Fruit fly (Drosophila melanogaster) whole organism, embryonic: ENCODE data around the gene Cep135.

Source experiments
- Adf1 ChIP-seq: fragments of 200-800 bp; sonication (Bioruptor generic); IDR thresholded peaks from 2 replicates; pipeline ENCODE4 v1.3.6; 2022; ENCODE audit warnings: missing biosample characterization, missing genetic modification characterization
- Atf3 ChIP-seq: fragments of 200-800 bp; sonication (Bioruptor generic); optimal IDR thresholded peaks from 3 replicates; lab custom pipeline; 2016; ENCODE audit warnings: missing biosample characterization, missing genetic modification characterization
- CG11398 ChIP-seq: fragments of 200-800 bp; sonication (Bioruptor generic); optimal IDR thresholded peaks from 2 replicates; lab custom pipeline; 2016; ENCODE audit warnings: missing biosample characterization, missing genetic modification characterization
- CG11560 ChIP-seq: fragments of 200-800 bp; sonication (Bioruptor generic); IDR thresholded peaks from 3 replicates; pipeline ENCODE4 v1.3.6; 2022; ENCODE audit warnings: missing biosample characterization, missing genetic modification characterization
- CG12155 ChIP-seq: fragments of 200-800 bp; sonication (Bioruptor generic); optimal IDR thresholded peaks from 3 replicates; lab custom pipeline; 2016; ENCODE audit warnings: missing biosample characterization, missing genetic modification characterization
- CG14710 ChIP-seq: fragments of 200-800 bp; sonication (Bioruptor generic); optimal IDR thresholded peaks from 3 replicates; lab custom pipeline; 2019; ENCODE audit warnings: missing biosample characterization, mild to moderate bottlenecking, missing genetic modification characterization, moderate library complexity
- CG15696 ChIP-seq: fragments of 200-800 bp; sonication (Bioruptor generic); optimal IDR thresholded peaks from 2 replicates; lab custom pipeline; 2019; ENCODE audit warnings: missing biosample characterization, mild to moderate bottlenecking, missing genetic modification characterization, moderate library complexity
- CG17328 ChIP-seq: fragments of 200-800 bp; sonication (Bioruptor generic); IDR thresholded peaks from 2 replicates; pipeline ENCODE4 v1.3.6; 2022; ENCODE audit warnings: missing biosample characterization, missing genetic modification characterization
- CG2199 ChIP-seq: fragments of 200-800 bp; sonication (Bioruptor generic); IDR thresholded peaks from 3 replicates; pipeline ENCODE4 v1.3.6; 2022; ENCODE audit warnings: missing biosample characterization, missing genetic modification characterization
- CG2889 ChIP-seq: fragments of 200-800 bp; sonication (Bioruptor generic); IDR thresholded peaks from 3 replicates; pipeline ENCODE4 v1.3.6; 2022; ENCODE audit warnings: missing biosample characterization, missing genetic modification characterization
- CG32532 ChIP-seq: fragments of 200-800 bp; sonication (Bioruptor generic); IDR thresholded peaks from 2 replicates; pipeline ENCODE4 v1.3.6; 2022; ENCODE audit warnings: missing biosample characterization, missing genetic modification characterization
- CG32772 ChIP-seq: fragments of 200-800 bp; sonication (Bioruptor generic); IDR thresholded peaks from 2 replicates; pipeline ENCODE4 v1.3.6; 2022; ENCODE audit warnings: missing biosample characterization, missing genetic modification characterization
- CG34224 ChIP-seq: fragments of 200-800 bp; sonication (Bioruptor generic); IDR thresholded peaks from 3 replicates; pipeline ENCODE4 v1.3.6; 2022; ENCODE audit warnings: missing biosample characterization, missing genetic modification characterization; ENCODE audit not compliant: partially characterized antibody
- CG4360 ChIP-seq: fragments of 200-800 bp; sonication (Bioruptor generic); IDR thresholded peaks from 2 replicates; pipeline ENCODE4 v1.3.6; 2022; ENCODE audit warnings: missing biosample characterization, missing genetic modification characterization
- CG6175 ChIP-seq: fragments of 200-800 bp; sonication (Bioruptor generic); IDR thresholded peaks from 3 replicates; pipeline ENCODE4 v1.3.6; 2022; ENCODE audit warnings: missing biosample characterization, missing genetic modification characterization
- CG6683 ChIP-seq: fragments of 200-800 bp; sonication (Bioruptor generic); optimal IDR thresholded peaks from 2 replicates; lab custom pipeline; 2017; ENCODE audit warnings: missing biosample characterization, mild to moderate bottlenecking, missing genetic modification characterization, missing genetic modification reagents
- CG6689 ChIP-seq: fragments of 200-800 bp; sonication (Bioruptor generic); IDR thresholded peaks from 2 replicates; pipeline ENCODE4 v1.3.6; 2022; ENCODE audit warnings: missing biosample characterization, missing genetic modification characterization
- CG6854 ChIP-seq: fragments of 200-800 bp; sonication (Bioruptor generic); optimal IDR thresholded peaks from 3 replicates; lab custom pipeline; 2017; ENCODE audit warnings: missing biosample characterization, mild to moderate bottlenecking, missing genetic modification characterization
- Deaf1 ChIP-seq: fragments of 200-800 bp; optimal IDR thresholded peaks from 3 replicates; lab custom pipeline; 2019; ENCODE audit warnings: missing biosample characterization, mild to moderate bottlenecking, missing genetic modification characterization, moderate library complexity
- Dip2 ChIP-seq: fragments of 200-800 bp; sonication (Bioruptor generic); IDR thresholded peaks from 2 replicates; pipeline ENCODE4 v1.3.6; 2022; ENCODE audit warnings: missing biosample characterization, missing genetic modification characterization
- Doc3 ChIP-seq: fragments of 200-800 bp; sonication (Bioruptor generic); IDR thresholded peaks from 3 replicates; pipeline ENCODE4 v1.3.6; 2022; ENCODE audit warnings: missing biosample characterization, missing genetic modification characterization; ENCODE audit not compliant: partially characterized antibody
- HLHmδ ChIP-seq: fragments of 200-800 bp; sonication (Bioruptor generic); optimal IDR thresholded peaks from 2 replicates; lab custom pipeline; 2018; ENCODE audit warnings: missing biosample characterization, mild to moderate bottlenecking, missing genetic modification characterization, moderate library complexity
- MTF-1 ChIP-seq: fragments of 200-800 bp; sonication (Bioruptor generic); optimal IDR thresholded peaks from 2 replicates; lab custom pipeline; 2018; ENCODE audit warnings: missing biosample characterization, mild to moderate bottlenecking, missing genetic modification characterization, borderline replicate concordance
- Max ChIP-seq: fragments of 200-800 bp; sonication (Bioruptor generic); optimal IDR thresholded peaks from 2 replicates; lab custom pipeline; 2016; ENCODE audit warnings: missing biosample characterization, mild to moderate bottlenecking, missing genetic modification characterization
- Med ChIP-seq: fragments of 200-800 bp; sonication (Bioruptor generic); peaks from one replicate; lab custom pipeline; 2016; ENCODE audit warnings: missing biosample characterization, missing genetic modification characterization, mild to moderate bottlenecking, inconsistent platforms, moderate library complexity
- Poxn ChIP-seq: fragments of 200-800 bp; sonication (Bioruptor generic); IDR thresholded peaks from 2 replicates; pipeline ENCODE4 v1.3.6; 2022; ENCODE audit warnings: missing biosample characterization, missing genetic modification characterization
- Xrp1 ChIP-seq: fragments of 200-800 bp; sonication (Bioruptor generic); IDR thresholded peaks from 2 replicates; pipeline ENCODE4 v1.3.6; 2022; ENCODE audit warnings: missing biosample characterization, missing genetic modification characterization
- abd-A ChIP-seq: fragments of 200-800 bp; sonication (Bioruptor generic); optimal IDR thresholded peaks from 3 replicates; lab custom pipeline; 2019; ENCODE audit warnings: missing biosample characterization, mild to moderate bottlenecking, missing genetic modification characterization, moderate library complexity
- bbx ChIP-seq: fragments of 200-800 bp; sonication (Bioruptor generic); IDR thresholded peaks from 2 replicates; pipeline ENCODE4 v1.3.6; 2022; ENCODE audit warnings: missing biosample characterization, missing genetic modification characterization; ENCODE audit not compliant: partially characterized antibody
- bowl ChIP-seq: fragments of 200-800 bp; sonication (Bioruptor generic); IDR thresholded peaks from 2 replicates; pipeline ENCODE4 v1.3.6; 2022; ENCODE audit warnings: missing biosample characterization, missing genetic modification characterization
- cg ChIP-seq: fragments of 200-800 bp; sonication (Bioruptor generic); optimal IDR thresholded peaks from 3 replicates; lab custom pipeline; 2019; ENCODE audit warnings: missing biosample characterization, mild to moderate bottlenecking, missing genetic modification characterization, moderate library complexity
- chinmo ChIP-seq: fragments of 200-800 bp; sonication (Bioruptor generic); IDR thresholded peaks from 4 replicates; pipeline ENCODE4 v1.3.6; 2022; ENCODE audit warnings: missing biosample characterization, missing genetic modification characterization; ENCODE audit not compliant: partially characterized antibody
- croc ChIP-seq: fragments of 200-800 bp; sonication (Bioruptor generic); conservative IDR thresholded peaks from 3 replicates; pipeline ENCODE4 v1.3.6; 2022; ENCODE audit warnings: missing biosample characterization, missing genetic modification characterization
- crol ChIP-seq: fragments of 200-800 bp; sonication (Bioruptor generic); IDR thresholded peaks from 2 replicates; pipeline ENCODE4 v1.3.6; 2022; ENCODE audit warnings: missing biosample characterization, missing genetic modification characterization
- da ChIP-seq: fragments of 200-800 bp; sonication (Bioruptor generic); optimal IDR thresholded peaks from 2 replicates; lab custom pipeline; 2016; ENCODE audit warnings: missing biosample characterization, missing genetic modification characterization
- ems ChIP-seq: fragments of 200-800 bp; sonication (Bioruptor generic); optimal IDR thresholded peaks from 3 replicates; lab custom pipeline; 2016; ENCODE audit warnings: missing biosample characterization, missing genetic modification characterization
- exex ChIP-seq: fragments of 200-800 bp; sonication (Bioruptor generic); optimal IDR thresholded peaks from 4 replicates; lab custom pipeline; 2018; ENCODE audit warnings: missing biosample characterization, mild to moderate bottlenecking, missing genetic modification characterization, moderate library complexity
- h ChIP-seq: fragments of >200 bp; optimal IDR thresholded peaks from 2 replicates; lab custom pipeline; 2017
- ham ChIP-seq: fragments of 200-800 bp; sonication (Bioruptor generic); IDR thresholded peaks from 2 replicates; pipeline ENCODE4 v1.3.6; 2022; ENCODE audit warnings: missing biosample characterization, missing genetic modification characterization
- inv ChIP-seq: fragments of 200-800 bp; sonication (Bioruptor generic); IDR thresholded peaks from 2 replicates; pipeline ENCODE4 v1.3.6; 2022; ENCODE audit warnings: missing biosample characterization, missing genetic modification characterization; ENCODE audit not compliant: partially characterized antibody
- lmd ChIP-seq: fragments of 200-800 bp; sonication (Bioruptor generic); IDR thresholded peaks from 2 replicates; pipeline ENCODE4 v1.3.6; 2022; ENCODE audit warnings: missing biosample characterization, missing genetic modification characterization
- lola ChIP-seq, 3 experiments: fragments of >200 bp in 2 of 3; fragments of 200-800 bp in 1 of 3; sonication (Bioruptor generic) in 1 of 3; optimal IDR thresholded peaks; 2 replicates each; lab custom pipeline; 2017 to 2019; ENCODE audit warnings: missing biosample characterization in 3 of 3, missing genetic modification characterization in 3 of 3, mild to moderate bottlenecking in 1 of 3, moderate library complexity in 1 of 3
- mld ChIP-seq: fragments of 200-800 bp; sonication (Bioruptor generic); IDR thresholded peaks from 3 replicates; pipeline ENCODE4 v1.3.6; 2022; ENCODE audit warnings: missing biosample characterization, missing genetic modification characterization; ENCODE audit not compliant: partially characterized antibody
- pnt ChIP-seq: fragments of 200-800 bp; sonication (Bioruptor generic); optimal IDR thresholded peaks from 3 replicates; lab custom pipeline; 2016; ENCODE audit warnings: missing biosample characterization, missing genetic modification characterization
- sd ChIP-seq: fragments of 200-800 bp; sonication (Bioruptor generic); optimal IDR thresholded peaks from 3 replicates; lab custom pipeline; 2018; ENCODE audit warnings: missing biosample characterization, mild to moderate bottlenecking, missing genetic modification characterization, moderate library complexity
- unc-4 ChIP-seq: fragments of 200-800 bp; sonication (Bioruptor generic); IDR thresholded peaks from 2 replicates; pipeline ENCODE4 v1.3.6; 2022; ENCODE audit warnings: missing biosample characterization, missing genetic modification characterization; ENCODE audit not compliant: partially characterized antibody

Gene Cep135

dm6 chr3L:15107158-15107775 lies 9.3 kb upstream of the Cep135 start:
- TF ChIP-seq CG11560 (tag; lab: Robert Waterston, UW): no peak
- peak; percentile 62; the same call in 1 of the 4 replicates for TF ChIP-seq chinmo (GFP tag; lab: Robert Waterston, UW)
- TF ChIP-seq Adf1 (GFP tag; lab: Robert Waterston, UW): peak; percentile 62; the same call in 1 of the 2 replicates
- TF ChIP-seq CG6854: peak; percentile 69
- no peak for TF ChIP-seq Dip2 (GFP tag; lab: Robert Waterston, UW)
- TF ChIP-seq bowl (GFP tag; lab: Robert Waterston, UW): 0 out of 2 replicates have a peak, but pooled peaks have one; percentile 6
- TF ChIP-seq bbx (GFP tag; lab: Robert Waterston, UW): peak; percentile 46; the same call in 1 of the 2 replicates
- peak; percentile 12; the same call in 1 of the 3 replicates for TF ChIP-seq CG34224
- TF ChIP-seq croc (GFP tag; lab: Robert Waterston, UW): no peak
- TF ChIP-seq Med (GFP tag; lab: Kevin White, UChicago): peak; percentile 50
- TF ChIP-seq ham (GFP tag; lab: Robert Waterston, UW): no peak
- peak; percentile 54 for TF ChIP-seq cg (GFP tag; lab: Kevin White, UChicago)
- TF ChIP-seq CG2889 (GFP tag; lab: Robert Waterston, UW): peak; percentile 13; the same call in 1 of the 3 replicates
- TF ChIP-seq crol (GFP tag; lab: Robert Waterston, UW): peak; percentile 77
- no peak for TF ChIP-seq da (GFP tag; lab: Kevin White, UChicago)
- 0 out of 3 replicates have a peak, but pooled peaks have one; percentile 29 for TF ChIP-seq CG2199
- 0 out of 2 replicates have a peak, but pooled peaks have one; percentile 28 for TF ChIP-seq unc-4 (GFP tag; lab: Robert Waterston, UW)
- TF ChIP-seq abd-A (tag; lab: Kevin White, UChicago): peak; percentile 87
- peak; percentile 5 for TF ChIP-seq sd (tag; lab: Kevin White, UChicago)
- TF ChIP-seq CG4360: peak; percentile 84
- no peak for TF ChIP-seq HLHmδ (GFP tag; lab: Kevin White, UChicago)
- TF ChIP-seq inv (GFP tag; lab: Robert Waterston, UW): 0 out of 2 replicates have a peak, but pooled peaks have one; percentile 16
- 0 out of 3 replicates have a peak, but pooled peaks have one; percentile 18 for TF ChIP-seq CG6175
- 0 out of 3 replicates have a peak, but pooled peaks have one; percentile 25 for TF ChIP-seq Doc3 (GFP tag; lab: Robert Waterston, UW)

- no peak for TF ChIP-seq Poxn (GFP tag; lab: Robert Waterston, UW)
- TF ChIP-seq lola (GFP tag; optimal IDR thresholded peaks at IDR 0.05; lab: Kevin White, UChicago): peak in 1 of 3 experiments; percentile 80
- TF ChIP-seq ems (GFP tag; lab: Kevin White, UChicago): no peak
- TF ChIP-seq CG15696 (tag; lab: Kevin White, UChicago): peak; percentile 53
- peak; percentile 25 for TF ChIP-seq CG12155 (GFP tag; lab: Kevin White, UChicago)
- peak; percentile 36 for TF ChIP-seq lmd (GFP tag; lab: Robert Waterston, UW)
- TF ChIP-seq pnt (GFP tag; lab: Kevin White, UChicago): peak; percentile 8
- no peak for TF ChIP-seq mld (GFP tag; lab: Robert Waterston, UW)
- TF ChIP-seq chinmo (GFP tag; lab: Robert Waterston, UW): no peak
- peak; percentile 74 for TF ChIP-seq CG14710 (tag; lab: Kevin White, UChicago)
- peak; percentile 68; the same call in 1 of the 2 replicates for TF ChIP-seq Xrp1
- no peak for TF ChIP-seq MTF-1 (GFP tag; lab: Kevin White, UChicago)
- no peak for TF ChIP-seq CG11398 (GFP tag; lab: Kevin White, UChicago)
- TF ChIP-seq h: no peak
- 0 out of 2 replicates have a peak, but pooled peaks have one; percentile 42 for TF ChIP-seq CG32772 (GFP tag; lab: Robert Waterston, UW)
- TF ChIP-seq CG6689 (GFP tag; lab: Robert Waterston, UW): peak; percentile 31; the same call in 1 of the 2 replicates
- TF ChIP-seq CG17328: 0 out of 2 replicates have a peak, but pooled peaks have one; percentile 44
- TF ChIP-seq crol (GFP tag; lab: Robert Waterston, UW): peak; percentile 84
- 0 out of 2 replicates have a peak, but pooled peaks have one; percentile 20 for TF ChIP-seq CG32532 (GFP tag; lab: Robert Waterston, UW)
- peak; percentile 14 for TF ChIP-seq Max (GFP tag; lab: Kevin White, UChicago)
- no peak for TF ChIP-seq CG2889 (GFP tag; lab: Robert Waterston, UW)
- TF ChIP-seq Med (GFP tag; lab: Kevin White, UChicago): peak; percentile 15
- no peak for TF ChIP-seq exex (tag; lab: Kevin White, UChicago)
- peak; percentile 3 for TF ChIP-seq CG6683 (GFP tag; lab: Kevin White, UChicago)
- TF ChIP-seq Deaf1 (tag; lab: Kevin White, UChicago): no peak
- TF ChIP-seq Atf3: no peak
Observed at dm6 chr3L:15107776-15108379, 8.7 kb upstream of the Cep135 start.
